Worm (Caenorhabditis elegans) whole organism, L4/young adult: ENCODE data around the gene F14D7.18.
"Not testable (repeated sequence)": the region's sequence is repeated elsewhere in the genome, so short reads cannot be mapped to it uniquely, and the experiment has no call there.

Experiments
- W03F9.2 ChIP-seq: fragments of 150-350 bp; optimal IDR thresholded peaks from 2 replicates; lab custom pipeline; 2014; ENCODE audit warnings: missing biosample characterization, missing genetic modification characterization
- dao-5 ChIP-seq: sonication (generic microtip); optimal IDR thresholded peaks from 2 replicates; lab custom pipeline; 2016; ENCODE audit warnings: missing genotype, missing genetic modification characterization, moderate library complexity, missing compliant biosample characterization
- him-1 ChIP-seq: sonication (generic microtip); optimal IDR thresholded peaks from 2 replicates; lab custom pipeline; 2016; ENCODE audit warnings: missing genotype, missing genetic modification reagents, missing genetic modification characterization, missing compliant biosample characterization

Gene F14D7.18

ce11 chrV:14317621-14318020, 27.1 kb upstream of the F14D7.18 start:
- TF ChIP-seq W03F9.2 (tag; lab: Kevin White, UChicago) = no peak
- no peak for TF ChIP-seq him-1 (tag; lab: Kevin White, UChicago)
- no peak for TF ChIP-seq dao-5 (tag; lab: Kevin White, UChicago)

ce11 chrV:14317204-14317603, 26.7 kb upstream of the F14D7.18 start:
- TF ChIP-seq dao-5 (tag; lab: Kevin White, UChicago) (no peak), W03F9.2 (tag; lab: Kevin White, UChicago) (no peak), him-1 (tag; lab: Kevin White, UChicago) (no peak)

DNA sequence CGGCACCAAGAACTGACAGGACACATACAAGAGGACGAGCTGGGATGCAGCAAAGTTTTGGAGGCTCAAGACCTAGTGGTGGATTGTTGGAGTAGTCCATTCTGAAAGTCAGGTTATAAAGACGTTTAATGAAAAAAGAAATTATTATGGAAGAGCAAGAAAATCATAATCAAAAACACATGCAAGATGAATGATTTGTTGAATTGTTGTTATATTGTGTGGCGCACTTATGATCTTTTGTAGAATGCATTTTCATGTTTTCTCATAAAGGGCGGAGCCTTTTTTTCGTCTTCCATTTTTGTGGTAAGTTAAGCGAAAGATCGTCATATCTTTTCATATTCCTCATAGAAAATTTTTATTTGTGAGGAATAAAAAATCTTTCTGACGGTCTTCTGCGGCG, 26.0 kb upstream of the F14D7.18 start, which contains the start of gene F47B8.2:
Gene F47B8.2 (minus strand): TSS at position 101 of the 400 bp plus-strand sequence.
- TF ChIP-seq him-1 (tag; lab: Kevin White, UChicago) (no peak), W03F9.2 (tag; lab: Kevin White, UChicago) (no peak), dao-5 (tag; lab: Kevin White, UChicago) (no peak)

ce11 chrV:14314236-14314635, 23.7 kb upstream of the F14D7.18 start, which contains the start of gene F47B8.1:
F47B8.1 (minus strand) TSS chrV:14314336.
- TF ChIP-seq him-1 (tag; lab: Kevin White, UChicago) (no peak), W03F9.2 (tag; lab: Kevin White, UChicago) (no peak), dao-5 (tag; lab: Kevin White, UChicago) (no peak)

- TF ChIP-seq W03F9.2 (tag; lab: Kevin White, UChicago) = no peak
- TF ChIP-seq dao-5 (tag; lab: Kevin White, UChicago) = no peak
- TF ChIP-seq him-1 (tag; lab: Kevin White, UChicago) = no peak
These were observed 22.2 kb upstream of the F14D7.18 start, which contains the start of gene F14D7.8 for ce11 chrV:14312695-14313094. F14D7.8 (minus strand) TSS chrV:14312795.

DNA sequence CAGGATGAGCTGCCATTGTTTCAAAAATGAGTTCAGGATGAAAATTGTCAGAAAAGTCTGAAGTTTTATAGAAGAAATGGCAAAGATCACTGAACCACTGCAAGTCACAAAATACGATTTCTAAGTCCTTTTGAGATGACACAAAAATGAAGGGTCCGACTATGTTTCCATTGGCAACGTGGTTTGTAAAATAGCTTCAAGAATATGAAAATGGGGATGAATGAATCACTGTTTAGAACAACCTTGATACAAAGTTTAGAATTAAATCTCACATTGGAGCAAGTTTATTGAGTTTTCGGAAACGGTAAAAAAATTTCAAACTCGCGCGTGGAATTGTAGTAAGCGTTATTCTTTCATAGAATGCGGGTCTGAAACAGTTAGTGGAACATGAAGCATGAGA, 20.6 kb upstream of the F14D7.18 start, which contains the start of gene ddn-3:
Gene ddn-3 (minus strand): TSS at position 101 of the 400 bp plus-strand sequence.
- TF ChIP-seq W03F9.2 (tag; lab: Kevin White, UChicago) (no peak), him-1 (tag; lab: Kevin White, UChicago) (no peak), dao-5 (tag; lab: Kevin White, UChicago) (no peak)

- TF ChIP-seq W03F9.2, dao-5, him-1 (tag; lab: Kevin White, UChicago): not testable (repeated sequence)
These were observed 19.1 kb upstream of the F14D7.18 start, which contains the start of gene F14D7.14 for ce11 chrV:14309632-14310031. F14D7.14 (plus strand) TSS chrV:14309932.

DNA sequence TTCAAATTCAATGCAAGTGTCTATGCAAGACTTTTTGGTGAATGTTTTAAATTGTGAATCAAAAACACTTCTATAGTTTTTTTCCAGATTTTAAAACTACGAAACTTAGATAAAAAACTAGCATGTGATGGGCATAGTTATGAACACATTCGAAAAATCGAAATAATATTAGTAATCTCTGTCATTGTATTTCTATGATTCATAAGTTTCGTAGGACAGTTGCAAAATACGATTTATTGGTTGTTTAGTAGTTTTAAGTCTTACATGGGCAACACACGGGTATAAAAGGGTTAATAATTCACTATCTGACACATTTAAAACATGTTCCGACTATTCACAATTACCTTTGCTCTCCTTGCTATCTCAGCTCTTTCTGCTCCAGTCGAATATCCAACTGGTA, 17.6 kb upstream of the F14D7.18 start, which contains the start of gene spig-5:
Gene spig-5 (plus strand): TSS at position 301 of the 400 bp plus-strand sequence.
- TF ChIP-seq W03F9.2, him-1, dao-5 (tag; lab: Kevin White, UChicago): not testable (repeated sequence)

- TF ChIP-seq dao-5, him-1, W03F9.2 (tag; lab: Kevin White, UChicago): not testable (repeated sequence)
These were observed 16.2 kb upstream of the F14D7.18 start, which contains the start of gene spig-4 for ce11 chrV:14306771-14307170. spig-4 (minus strand) TSS chrV:14306871.

DNA sequence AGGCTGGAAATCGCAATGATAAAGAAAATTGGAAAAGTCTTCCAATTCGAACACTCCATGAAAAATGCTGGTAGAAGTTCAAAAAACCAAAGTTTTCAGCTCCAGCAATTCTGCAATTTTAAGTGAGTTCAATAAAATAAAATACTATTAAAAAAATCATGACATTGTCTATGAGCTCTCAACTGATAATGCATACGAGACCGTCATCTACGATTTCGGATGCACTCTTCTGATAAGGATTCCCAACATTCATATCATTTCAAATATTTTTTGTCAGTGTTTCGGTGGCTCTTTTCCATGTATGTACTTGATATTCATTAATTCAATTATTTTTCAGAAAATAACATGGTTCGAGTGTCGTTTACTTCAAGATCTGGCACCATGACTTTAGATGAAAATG, 10.5 kb upstream of the F14D7.18 start, which contains the start of gene F14D7.6:
Gene F14D7.6 (plus strand): TSS at position 338 of the 400 bp plus-strand sequence.
- TF ChIP-seq him-1 (tag; lab: Kevin White, UChicago) = no peak
- no peak for TF ChIP-seq dao-5 (tag; lab: Kevin White, UChicago)
- no peak for TF ChIP-seq W03F9.2 (tag; lab: Kevin White, UChicago)

DNA sequence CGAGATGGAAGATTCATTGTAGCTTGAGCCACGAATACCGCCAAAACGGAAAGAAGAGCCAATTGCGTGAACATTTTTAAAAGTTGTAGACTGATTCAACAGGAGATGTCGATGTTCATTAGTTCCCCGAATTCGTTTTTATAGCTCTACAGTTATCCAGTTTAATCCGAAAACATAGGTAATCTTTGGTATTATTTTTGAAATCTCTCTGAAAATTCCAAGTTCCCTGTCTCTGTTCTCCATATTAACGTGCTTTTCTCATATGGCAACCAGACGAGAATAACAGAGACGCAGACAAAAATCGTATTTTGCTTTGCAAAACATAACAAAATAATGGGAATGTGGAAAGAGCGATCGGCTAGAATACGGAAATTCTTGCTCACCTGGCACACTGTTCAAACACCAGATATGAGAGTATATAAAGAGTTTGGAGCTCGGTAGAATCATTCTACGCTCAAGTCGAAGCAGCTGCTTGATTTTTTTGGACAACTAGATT, 9.1 kb upstream of the F14D7.18 start, which contains the start of the genes spig-3 and F14D7.12:
Gene spig-3 (minus strand): TSS at position 101 of the 496 bp plus-strand sequence.
Gene F14D7.12 (plus strand): TSS at position 446 of the 496 bp plus-strand sequence.
- no peak for TF ChIP-seq him-1 (tag; lab: Kevin White, UChicago)
- no peak for TF ChIP-seq W03F9.2 (tag; lab: Kevin White, UChicago)
- TF ChIP-seq dao-5 (tag; lab: Kevin White, UChicago) = no peak

DNA sequence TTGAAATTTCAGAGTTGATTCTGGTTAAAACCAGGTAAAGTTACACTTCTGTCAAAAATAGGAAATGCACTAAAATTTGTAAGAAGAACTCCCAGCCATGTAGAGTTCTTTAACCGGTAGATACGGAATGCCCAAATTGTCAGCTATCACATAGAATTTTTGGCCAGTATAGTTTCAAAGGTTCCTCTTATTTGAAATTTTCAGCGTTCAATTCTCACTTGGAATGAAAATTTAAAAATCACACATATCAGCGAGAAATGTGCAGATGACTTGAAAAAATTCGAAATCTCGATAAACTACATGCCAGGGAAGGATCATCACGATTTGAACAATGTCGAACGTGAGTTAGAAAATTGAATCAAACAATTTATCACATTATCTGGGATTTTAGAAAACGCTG, 6.0 kb upstream of the F14D7.18 start, which contains the start of gene F14D7.3:
Gene F14D7.3 (plus strand): TSS at position 301 of the 400 bp plus-strand sequence.
- TF ChIP-seq W03F9.2 (tag; lab: Kevin White, UChicago) (no peak), him-1 (tag; lab: Kevin White, UChicago) (no peak), dao-5 (tag; lab: Kevin White, UChicago) (no peak)

DNA sequence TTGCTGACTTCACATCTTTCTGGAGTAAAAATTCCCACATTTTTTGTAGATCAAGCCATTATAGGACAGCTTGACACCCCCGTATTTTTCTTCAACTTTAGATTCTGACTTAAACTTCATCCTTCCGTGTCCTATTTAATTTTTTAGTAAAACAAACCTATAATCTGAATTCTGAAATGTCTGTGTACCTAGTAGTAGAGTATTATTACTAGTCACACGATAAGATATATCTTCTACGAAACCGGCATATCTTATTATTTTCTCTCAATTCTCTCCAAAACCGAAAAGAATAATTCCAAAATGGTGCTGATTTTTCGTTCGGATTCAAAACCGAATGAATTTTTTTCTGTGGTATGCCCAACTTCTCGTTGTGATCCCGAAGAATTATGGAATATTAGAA, 3.9 kb upstream of the F14D7.18 start, which contains the start of gene F14D7.9:
Gene F14D7.9 (plus strand): TSS at position 301 of the 400 bp plus-strand sequence.
- TF ChIP-seq dao-5 (tag; lab: Kevin White, UChicago) (no peak), W03F9.2 (tag; lab: Kevin White, UChicago) (no peak), him-1 (tag; lab: Kevin White, UChicago) (no peak)
